Worm (Caenorhabditis elegans) whole organism, midembryonic: ENCODE results near the gene str-168.

Experiments used
- flt-1 ChIP-seq: fragments of 200-800 bp; sonication (Bioruptor generic); IDR thresholded peaks from 2 replicates; pipeline ENCODE4 v1.3.6; 2022; ENCODE audit warnings: missing genetic modification characterization, missing compliant biosample characterization
- ztf-23 ChIP-seq: fragments of 200-800 bp; sonication (Bioruptor generic); IDR thresholded peaks from 2 replicates; pipeline ENCODE4 v1.3.6; 2022; ENCODE audit warnings: missing genetic modification reagents, missing genetic modification characterization, missing compliant biosample characterization
- ztf-29 ChIP-seq: fragments of 200-800 bp; sonication (Bioruptor generic); IDR thresholded peaks from 2 replicates; pipeline ENCODE4 v1.3.6; 2022; ENCODE audit warnings: missing genetic modification reagents, missing genetic modification characterization, missing compliant biosample characterization

ce11 chrIV:4905645-4906135 is 33.1 kb upstream of the str-168 start, which contains the start of gene T08B6.4:
- no peak for TF ChIP-seq ztf-29 (GFP tag; lab: Robert Waterston, UW)
- TF ChIP-seq flt-1: no peak
- TF ChIP-seq ztf-23 (GFP tag; lab: Robert Waterston, UW): no peak
